Fruit fly (Drosophila melanogaster) S2 (cell line): Measurements from ENCODE around the gene CG15754.

Source experiments
- CG8478 ChIP-seq: fragments of >200 bp; optimal IDR thresholded peaks from 2 replicates; lab custom pipeline; 2018
- CTCF ChIP-seq, 2 experiments: fragments of >200 bp; optimal IDR thresholded peaks; 2 replicates each; lab custom pipeline; 2018

DNA sequence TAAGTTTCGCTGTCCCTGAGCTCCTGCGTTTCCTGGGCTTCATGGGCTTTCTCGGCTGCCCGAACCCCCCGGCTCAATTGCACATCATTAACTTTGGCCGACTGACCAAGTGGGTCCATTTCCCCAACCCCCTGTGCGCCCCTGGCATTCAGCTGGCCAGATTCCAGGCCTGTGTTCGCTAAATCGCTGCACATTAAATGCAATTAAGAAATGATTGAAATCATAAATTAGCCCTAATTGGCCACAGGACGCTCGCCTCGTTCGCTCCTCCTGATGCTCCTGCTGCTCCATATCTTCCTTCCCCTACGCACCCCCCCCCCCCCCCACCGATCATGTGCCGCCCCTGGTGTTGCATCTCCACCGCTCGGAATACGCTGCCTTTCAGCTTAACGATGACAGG, 14.3 kb downstream of the CG15754 start:
- no peak for TF ChIP-seq CG8478 (lab: Kevin White, UChicago)
- no peak for TF ChIP-seq CTCF (optimal IDR thresholded peaks at IDR 0.05; lab: Kevin White, UChicago)
